Worm (Caenorhabditis elegans) whole organism, midembryonic: ENCODE measurements around the gene K02E11.4.

Experiments
- T22C8.4 ChIP-seq: fragments of 200-800 bp; sonication (Bioruptor generic); IDR thresholded peaks from 2 replicates; pipeline ENCODE4 v1.3.6; 2022; ENCODE audit warnings: missing genetic modification characterization, missing compliant biosample characterization
- cog-1 ChIP-seq: sonication (generic microtip); optimal IDR thresholded peaks from 2 replicates; lab custom pipeline; 2016; ENCODE audit warnings: missing genetic modification characterization, missing compliant biosample characterization
- flt-1 ChIP-seq: fragments of 200-800 bp; sonication (Bioruptor generic); IDR thresholded peaks from 2 replicates; pipeline ENCODE4 v1.3.6; 2022; ENCODE audit warnings: missing genetic modification characterization, missing compliant biosample characterization
- ref-1 ChIP-seq: fragments of 200-800 bp; sonication (Bioruptor generic); conservative IDR thresholded peaks from 2 replicates; pipeline ENCODE4 v1.3.6; 2022; ENCODE audit warnings: missing genetic modification reagents, missing genetic modification characterization, missing compliant biosample characterization
- tab-1 ChIP-seq: fragments of 200-800 bp; sonication (Bioruptor generic); IDR thresholded peaks from 2 replicates; pipeline ENCODE4 v1.3.6; 2022; ENCODE audit warnings: missing genetic modification characterization, missing compliant biosample characterization

- TF ChIP-seq ref-1 (GFP tag; lab: Robert Waterston, UW) (no peak), cog-1 (tag; lab: Kevin White, UChicago) (no peak), T22C8.4 (no peak), tab-1 (GFP tag; lab: Robert Waterston, UW) (no peak), flt-1 (GFP tag; lab: Robert Waterston, UW) (no peak)
Observed at ce11 chrV:14256813-14257212, 8.9 kb upstream of the K02E11.4 start, which contains the start of gene sre-8.
